Fruit fly (Drosophila melanogaster) whole organism, embryonic: ENCODE measurements around the gene CG8925.

Experiments
- CG11695 ChIP-seq: fragments of 200-800 bp; sonication (Bioruptor generic); IDR thresholded peaks from 3 replicates; pipeline ENCODE4 v1.3.6; 2022; ENCODE audit warnings: missing biosample characterization, missing genetic modification characterization
- CG11723 ChIP-seq: fragments of 200-800 bp; sonication (Bioruptor generic); optimal IDR thresholded peaks from 2 replicates; lab custom pipeline; 2017; ENCODE audit warnings: missing biosample characterization, mild to moderate bottlenecking, missing genetic modification characterization
- CG12659 ChIP-seq: fragments of 200-800 bp; sonication (Bioruptor generic); optimal IDR thresholded peaks from 3 replicates; lab custom pipeline; 2017; ENCODE audit warnings: mild to moderate bottlenecking, missing biosample characterization, missing genetic modification reagents, missing genetic modification characterization
- CG12769 ChIP-seq: fragments of 200-800 bp; sonication (Bioruptor generic); optimal IDR thresholded peaks from 2 replicates; lab custom pipeline; 2019; ENCODE audit warnings: missing biosample characterization, mild to moderate bottlenecking, missing genetic modification characterization, moderate library complexity
- CG13894 ChIP-seq: fragments of 200-800 bp; sonication (Bioruptor generic); optimal IDR thresholded peaks from 3 replicates; lab custom pipeline; 2018; ENCODE audit warnings: missing biosample characterization, mild to moderate bottlenecking, missing genetic modification characterization, moderate library complexity
- CG14441 ChIP-seq: fragments of 200-800 bp; sonication (Bioruptor generic); IDR thresholded peaks from 2 replicates; pipeline ENCODE4 v1.3.6; 2022; ENCODE audit warnings: missing biosample characterization, missing genetic modification characterization
- CG14860 ChIP-seq: fragments of 200-800 bp; sonication (Bioruptor generic); IDR thresholded peaks from 3 replicates; pipeline ENCODE4 v1.3.6; 2022; ENCODE audit warnings: missing biosample characterization, missing genetic modification characterization; ENCODE audit not compliant: partially characterized antibody
- CG15479 ChIP-seq: fragments of 200-800 bp; sonication (Bioruptor generic); optimal IDR thresholded peaks from 3 replicates; lab custom pipeline; 2019; ENCODE audit warnings: missing biosample characterization, mild to moderate bottlenecking, missing genetic modification characterization, moderate library complexity
- CG18619 ChIP-seq: fragments of 200-800 bp; sonication (Bioruptor generic); optimal IDR thresholded peaks from 3 replicates; lab custom pipeline; 2017; ENCODE audit warnings: missing biosample characterization, mild to moderate bottlenecking, missing genetic modification characterization
- CG32532 ChIP-seq: fragments of 200-800 bp; sonication (Bioruptor generic); IDR thresholded peaks from 2 replicates; pipeline ENCODE4 v1.3.6; 2022; ENCODE audit warnings: missing biosample characterization, missing genetic modification characterization
- CG3995 ChIP-seq: fragments of 200-800 bp; sonication (Bioruptor generic); optimal IDR thresholded peaks from 3 replicates; lab custom pipeline; 2016; ENCODE audit warnings: missing biosample characterization, missing genetic modification characterization
- CG4282 ChIP-seq: fragments of 200-800 bp; sonication (Bioruptor generic); optimal IDR thresholded peaks from 2 replicates; lab custom pipeline; 2016; ENCODE audit warnings: missing biosample characterization, missing genetic modification characterization
- CG4360 ChIP-seq: fragments of 200-800 bp; sonication (Bioruptor generic); IDR thresholded peaks from 2 replicates; pipeline ENCODE4 v1.3.6; 2022; ENCODE audit warnings: missing biosample characterization, missing genetic modification characterization
- CG43689 ChIP-seq: fragments of 200-800 bp; sonication (Bioruptor generic); IDR thresholded peaks from 2 replicates; pipeline ENCODE4 v1.3.6; 2022; ENCODE audit warnings: missing biosample characterization, missing genetic modification characterization
- CG7745 ChIP-seq: fragments of 200-800 bp; sonication (Bioruptor generic); optimal IDR thresholded peaks from 2 replicates; lab custom pipeline; 2018; ENCODE audit warnings: missing biosample characterization, mild to moderate bottlenecking, missing genetic modification characterization, moderate library complexity
- CG7786 ChIP-seq: fragments of 200-800 bp; sonication (Bioruptor generic); optimal IDR thresholded peaks from 2 replicates; lab custom pipeline; 2016; ENCODE audit warnings: missing biosample characterization, missing genetic modification characterization
- CG8765 ChIP-seq: fragments of 200-800 bp; sonication (Bioruptor generic); IDR thresholded peaks from 2 replicates; pipeline ENCODE4 v1.3.6; 2022; ENCODE audit warnings: missing biosample characterization, missing genetic modification characterization
- CG9817 ChIP-seq: fragments of 200-800 bp; sonication (Bioruptor generic); optimal IDR thresholded peaks from 2 replicates; lab custom pipeline; 2018; ENCODE audit warnings: missing biosample characterization, mild to moderate bottlenecking, missing genetic modification characterization, moderate library complexity
- Gsc ChIP-seq: fragments of 200-800 bp; sonication (Bioruptor generic); IDR thresholded peaks from 2 replicates; pipeline ENCODE4 v1.3.6; 2022; ENCODE audit warnings: missing biosample characterization, missing genetic modification characterization
- Hey ChIP-seq: fragments of 200-800 bp; sonication (Bioruptor generic); optimal IDR thresholded peaks from 3 replicates; lab custom pipeline; 2018; ENCODE audit warnings: missing biosample characterization, mild to moderate bottlenecking, missing genetic modification characterization
- Hr39 ChIP-seq: fragments of >200 bp; optimal IDR thresholded peaks from 2 replicates; lab custom pipeline; 2017
- NC2β ChIP-seq: fragments of 200-800 bp; sonication (Bioruptor generic); optimal IDR thresholded peaks from 2 replicates; lab custom pipeline; 2016; ENCODE audit warnings: missing biosample characterization, missing genetic modification characterization
- Side ChIP-seq: fragments of 200-800 bp; sonication (Bioruptor generic); optimal IDR thresholded peaks from 2 replicates; lab custom pipeline; 2016; ENCODE audit warnings: missing biosample characterization, missing genetic modification characterization
- Tbp ChIP-seq: fragments of >200 bp; optimal IDR thresholded peaks from 2 replicates; lab custom pipeline; 2018; ENCODE audit warnings: missing biosample characterization, missing genetic modification characterization
- YL-1 ChIP-seq: fragments of 200-800 bp; sonication (Bioruptor generic); optimal IDR thresholded peaks from 3 replicates; lab custom pipeline; 2017; ENCODE audit warnings: missing biosample characterization, mild to moderate bottlenecking, missing genetic modification characterization
- ac ChIP-seq: fragments of 200-800 bp; sonication (Bioruptor generic); optimal IDR thresholded peaks from 3 replicates; lab custom pipeline; 2017; ENCODE audit warnings: missing biosample characterization, mild to moderate bottlenecking, missing genetic modification characterization
- al ChIP-seq: fragments of 200-800 bp; sonication (Bioruptor generic); IDR thresholded peaks from 2 replicates; pipeline ENCODE4 v1.3.6; 2022; ENCODE audit warnings: missing biosample characterization, missing genetic modification characterization
- ato ChIP-seq: fragments of 200-800 bp; sonication (Bioruptor generic); IDR thresholded peaks from 2 replicates; pipeline ENCODE4 v1.3.6; 2022; ENCODE audit warnings: missing biosample characterization, missing genetic modification characterization; ENCODE audit not compliant: partially characterized antibody
- cad ChIP-seq: fragments of >200 bp; optimal IDR thresholded peaks from 2 replicates; lab custom pipeline; 2017; ENCODE audit warnings: missing biosample characterization, missing genetic modification characterization
- cas ChIP-seq: fragments of 200-800 bp; sonication (Bioruptor generic); IDR thresholded peaks from 2 replicates; pipeline ENCODE4 v1.3.6; 2022; ENCODE audit warnings: missing biosample characterization, missing genetic modification characterization
- cg ChIP-seq: fragments of 200-800 bp; sonication (Bioruptor generic); optimal IDR thresholded peaks from 3 replicates; lab custom pipeline; 2019; ENCODE audit warnings: missing biosample characterization, mild to moderate bottlenecking, missing genetic modification characterization, moderate library complexity
- chif ChIP-seq, 2 experiments: fragments of 200-800 bp; sonication (Bioruptor generic); optimal IDR thresholded peaks; 3 replicates each; lab custom pipeline; 2016; ENCODE audit warnings: missing biosample characterization in 2 of 2, missing genetic modification characterization in 2 of 2
- chinmo ChIP-seq: fragments of 200-800 bp; sonication (Bioruptor generic); IDR thresholded peaks from 4 replicates; pipeline ENCODE4 v1.3.6; 2022; ENCODE audit warnings: missing biosample characterization, missing genetic modification characterization; ENCODE audit not compliant: partially characterized antibody
- ewg ChIP-seq: fragments of 200-800 bp; sonication (Bioruptor generic); optimal IDR thresholded peaks from 3 replicates; lab custom pipeline; 2017; ENCODE audit warnings: mild to moderate bottlenecking, missing biosample characterization, missing genetic modification reagents, missing genetic modification characterization
- fd64A ChIP-seq: fragments of 200-800 bp; sonication (Bioruptor generic); optimal IDR thresholded peaks from 3 replicates; lab custom pipeline; 2018; ENCODE audit warnings: missing biosample characterization, mild to moderate bottlenecking, missing genetic modification characterization
- gcm ChIP-seq: fragments of 200-800 bp; sonication (Bioruptor generic); optimal IDR thresholded peaks from 2 replicates; lab custom pipeline; 2019; ENCODE audit warnings: missing biosample characterization, mild to moderate bottlenecking, missing genetic modification characterization, moderate library complexity
- grau ChIP-seq: fragments of 200-800 bp; optimal IDR thresholded peaks from 3 replicates; lab custom pipeline; 2019; ENCODE audit warnings: missing biosample characterization, mild to moderate bottlenecking, missing genetic modification characterization, moderate library complexity
- gt ChIP-seq: fragments of 200-800 bp; sonication (Bioruptor generic); IDR thresholded peaks from 2 replicates; pipeline ENCODE4 v1.3.6; 2022; ENCODE audit warnings: missing biosample characterization, missing genetic modification characterization
- ham ChIP-seq: fragments of 200-800 bp; sonication (Bioruptor generic); IDR thresholded peaks from 2 replicates; pipeline ENCODE4 v1.3.6; 2022; ENCODE audit warnings: missing biosample characterization, missing genetic modification characterization
- her ChIP-seq: fragments of 200-800 bp; sonication (Bioruptor generic); optimal IDR thresholded peaks from 2 replicates; lab custom pipeline; 2016; ENCODE audit warnings: missing biosample characterization, missing genetic modification characterization
- ken ChIP-seq: fragments of 200-800 bp; sonication (Bioruptor generic); IDR thresholded peaks from 3 replicates; pipeline ENCODE4 v1.3.6; 2022; ENCODE audit warnings: missing biosample characterization, missing genetic modification characterization
- otp ChIP-seq: fragments of 200-800 bp; sonication (Bioruptor generic); IDR thresholded peaks from 3 replicates; pipeline ENCODE4, ENCODE4 v1.3.6; 2022; ENCODE audit warnings: missing biosample characterization, missing genetic modification characterization
- p53 ChIP-seq: fragments of 200-800 bp; sonication (Bioruptor generic); optimal IDR thresholded peaks from 2 replicates; lab custom pipeline; 2016; ENCODE audit warnings: missing biosample characterization, missing genetic modification characterization
- pzg ChIP-seq: fragments of 200-800 bp; sonication (Bioruptor generic); optimal IDR thresholded peaks from 3 replicates; lab custom pipeline; 2018; ENCODE audit warnings: missing biosample characterization, mild to moderate bottlenecking, missing genetic modification characterization, moderate library complexity
- repo ChIP-seq: fragments of 200-800 bp; sonication (Bioruptor generic); optimal IDR thresholded peaks from 2 replicates; lab custom pipeline; 2016; ENCODE audit warnings: missing biosample characterization, missing genetic modification characterization
- sisA ChIP-seq: fragments of 200-800 bp; sonication (Bioruptor generic); IDR thresholded peaks from 2 replicates; pipeline ENCODE4 v1.3.6; 2022; ENCODE audit warnings: missing biosample characterization, missing genetic modification characterization
- sob ChIP-seq: fragments of 200-800 bp; sonication (Bioruptor generic); IDR thresholded peaks from 2 replicates; pipeline ENCODE4 v1.3.6; 2022; ENCODE audit warnings: missing biosample characterization, missing genetic modification characterization
- sr ChIP-seq: fragments of 200-800 bp; sonication (Bioruptor generic); IDR thresholded peaks from 3 replicates; pipeline ENCODE4 v1.3.6; 2022; ENCODE audit warnings: missing biosample characterization, missing genetic modification characterization
- tx ChIP-seq: fragments of 200-800 bp; sonication (Bioruptor generic); optimal IDR thresholded peaks from 2 replicates; lab custom pipeline; 2016; ENCODE audit warnings: missing biosample characterization, missing genetic modification characterization
- unpg ChIP-seq: fragments of 200-800 bp; sonication (Bioruptor generic); optimal IDR thresholded peaks from 3 replicates; lab custom pipeline; 2018; ENCODE audit warnings: missing biosample characterization, mild to moderate bottlenecking, missing genetic modification characterization, moderate library complexity
- yki ChIP-seq: fragments of >200 bp; optimal IDR thresholded peaks from 3 replicates; lab custom pipeline; 2018
- zen ChIP-seq: fragments of 200-800 bp; sonication (Bioruptor generic); optimal IDR thresholded peaks from 3 replicates; lab custom pipeline; 2018; ENCODE audit warnings: missing biosample characterization, mild to moderate bottlenecking, missing genetic modification characterization, moderate library complexity

The CG8925 gene

DNA sequence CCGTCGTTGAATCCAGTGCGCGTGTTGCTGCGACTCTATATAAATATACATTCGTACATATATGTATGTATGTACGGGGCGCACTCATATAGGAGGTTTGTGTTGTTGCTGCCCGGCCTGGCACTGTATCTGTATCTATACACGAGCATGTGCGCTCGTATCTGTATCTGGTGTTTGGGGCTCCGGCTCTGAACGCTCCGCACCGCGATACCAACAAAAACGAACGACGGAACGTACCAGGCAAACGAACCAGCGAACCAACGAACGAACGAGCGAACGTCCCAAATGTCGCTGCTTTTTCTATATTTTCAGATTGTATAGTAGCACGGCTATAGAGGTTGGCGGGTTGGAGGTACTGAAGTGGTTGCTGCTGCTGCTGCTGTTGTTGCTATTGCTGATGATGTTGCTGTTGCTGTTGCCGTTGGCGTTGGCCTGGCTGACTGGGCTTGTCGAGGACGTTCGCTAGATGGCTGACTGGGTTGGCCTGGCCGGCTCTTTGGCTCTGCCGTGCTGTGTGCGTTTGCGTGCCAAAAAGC is 35.4 kb downstream of the CG8925 start (continued):
- TF ChIP-seq chif (GFP tag; optimal IDR thresholded peaks at IDR 0.05; lab: Kevin White, UChicago) (no peak), cad (GFP tag; lab: Kevin White, UChicago) (no peak), CG3995 (GFP tag; lab: Kevin White, UChicago) (no peak), fd64A (GFP tag; lab: Kevin White, UChicago) (peak; percentile 50), al (no peak), sisA (no peak), CG7745 (no peak), CG7786 (GFP tag; lab: Kevin White, UChicago) (no peak), ken (GFP tag; lab: Robert Waterston, UW) (no peak), CG43689 (GFP tag; lab: Robert Waterston, UW) (no peak), CG9817 (tag; lab: Kevin White, UChicago) (no peak), unpg (GFP tag; lab: Kevin White, UChicago) (no peak), p53 (GFP tag; lab: Kevin White, UChicago) (no peak), otp (GFP tag; lab: Robert Waterston, UW) (no peak), ac (GFP tag; lab: Kevin White, UChicago) (no peak), ham (GFP tag; lab: Robert Waterston, UW) (no peak), Gsc (GFP tag; lab: Robert Waterston, UW) (no peak), CG14860 (GFP tag; lab: Robert Waterston, UW) (no peak), repo (GFP tag; lab: Kevin White, UChicago) (no peak), CG14441 (GFP tag; lab: Robert Waterston, UW) (0 out of 2 replicates have a peak, but pooled peaks have one; percentile 29), CG8765 (GFP tag; lab: Robert Waterston, UW) (no peak), CG12769 (tag; lab: Kevin White, UChicago) (peak; percentile 97), grau (tag; lab: Kevin White, UChicago) (peak; percentile 45), CG11723 (GFP tag; lab: Kevin White, UChicago) (no peak), CG15479 (GFP tag; lab: Kevin White, UChicago) (no peak), CG11695 (GFP tag; lab: Robert Waterston, UW) (no peak), pzg (GFP tag; lab: Kevin White, UChicago) (peak; percentile 5), CG32532 (0 out of 2 replicates have a peak, but pooled peaks have one; percentile 10), NC2β (GFP tag; lab: Kevin White, UChicago) (no peak), Tbp (GFP tag; lab: Kevin White, UChicago) (no peak), chinmo (GFP tag; lab: Robert Waterston, UW) (peak; percentile 98), sob (peak; percentile 59; the same call in 1 of the 2 replicates), CG13894 (tag; lab: Kevin White, UChicago) (peak; percentile 99), CG4282 (GFP tag; lab: Kevin White, UChicago) (no peak), YL-1 (GFP tag; lab: Kevin White, UChicago) (no peak), CG4360 (GFP tag; lab: Robert Waterston, UW) (peak; percentile 87), cas (GFP tag; lab: Robert Waterston, UW) (no peak), Side (no peak), zen (tag; lab: Kevin White, UChicago) (no peak), Hey (tag; lab: Kevin White, UChicago) (peak; percentile 55), yki (lab: Kevin White, UChicago) (no peak), her (GFP tag; lab: Kevin White, UChicago) (peak; percentile 33), Hr39 (lab: Kevin White, UChicago) (no peak), CG12659 (GFP tag; lab: Kevin White, UChicago) (peak; percentile 13), gt (GFP tag; lab: Robert Waterston, UW) (no peak), cg (GFP tag; lab: Kevin White, UChicago) (peak; percentile 83), ato (0 out of 2 replicates have a peak, but pooled peaks have one; percentile 50), sr (peak; percentile 43; the same call in 1 of the 3 replicates), ewg (GFP tag; lab: Kevin White, UChicago) (no peak), tx (no peak), CG18619 (GFP tag; lab: Kevin White, UChicago) (no peak), gcm (GFP tag; lab: Kevin White, UChicago) (no peak)
